Fruit fly (Drosophila melanogaster): Measurements from ENCODE around the gene Mhcl.

DNA sequence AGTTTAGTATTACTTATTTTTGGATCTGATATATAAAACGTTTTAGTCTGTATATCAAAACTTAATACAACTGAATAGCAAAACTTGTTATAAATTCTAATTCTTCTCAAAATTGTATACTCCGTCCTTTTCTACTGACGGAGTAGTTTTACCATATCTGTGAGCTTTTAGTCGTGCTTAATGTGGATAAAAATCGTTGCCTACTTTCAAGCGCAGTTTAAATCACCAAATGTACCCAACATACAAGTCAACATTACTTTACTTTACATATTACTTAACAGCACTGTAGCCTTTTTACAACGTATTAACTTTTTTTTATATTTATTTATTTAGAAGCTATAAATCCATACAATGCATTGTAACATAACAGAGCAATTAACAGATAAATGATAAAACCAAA, 57.6 kb downstream of the Mhcl start:
- TF ChIP-seq CG8478 (optimal IDR thresholded peaks at IDR 0.05) (no peak), usp (GFP tag; optimal IDR thresholded peaks at IDR 0.05) (no peak), pan (optimal IDR thresholded peaks at IDR 0.05) (no peak), EcR (GFP tag; optimal IDR thresholded peaks at IDR 0.05) (no peak), psq (optimal IDR thresholded peaks at IDR 0.05) (no peak)

Data from whole organism.